Worm (Caenorhabditis elegans) whole organism, young adult: ENCODE data around the gene nstp-5.

Experiments
- B0261.1 ChIP-seq: sonication (generic microtip); optimal IDR thresholded peaks from 2 replicates; lab custom pipeline; 2016; ENCODE audit warnings: mild to moderate bottlenecking, missing genetic modification characterization, moderate library complexity, missing compliant biosample characterization
- C06A6.2 ChIP-seq: fragments of 200-800 bp; sonication (Bioruptor generic); conservative IDR thresholded peaks from 2 replicates; pipeline ENCODE4 v1.3.6; 2022; ENCODE audit warnings: missing genetic modification characterization, missing compliant biosample characterization
- F22D6.2 ChIP-seq: sonication (generic microtip); optimal IDR thresholded peaks from 2 replicates; lab custom pipeline; 2016; ENCODE audit warnings: mild to moderate bottlenecking, missing genetic modification characterization, missing compliant biosample characterization
- F23B12.7 ChIP-seq: sonication (generic microtip); optimal IDR thresholded peaks from 2 replicates; lab custom pipeline; 2017; ENCODE audit warnings: missing genetic modification characterization, mild to moderate bottlenecking, missing compliant biosample characterization, antibody characterized with exemption, moderate library complexity; ENCODE audit not compliant: insufficient read depth
- F57A8.1 ChIP-seq: fragments of 200-800 bp; sonication (Bioruptor generic); optimal IDR thresholded peaks from 2 replicates; lab custom pipeline; 2018; ENCODE audit warnings: mild to moderate bottlenecking, missing genetic modification characterization, moderate library complexity, missing compliant biosample characterization
- F57C9.4 ChIP-seq: sonication (generic microtip); optimal IDR thresholded peaks from 2 replicates; lab custom pipeline; 2017; ENCODE audit warnings: mild to moderate bottlenecking, missing genetic modification characterization, missing compliant biosample characterization
- K12H6.12 ChIP-seq: fragments of 200-800 bp; sonication (Bioruptor generic); optimal IDR thresholded peaks from 2 replicates; lab custom pipeline; 2018; ENCODE audit warnings: mild to moderate bottlenecking, missing genetic modification characterization, missing compliant biosample characterization
- T07F8.4 ChIP-seq: sonication (generic microtip); optimal IDR thresholded peaks from 2 replicates; lab custom pipeline; 2016; ENCODE audit warnings: mild to moderate bottlenecking, missing genetic modification characterization, moderate library complexity, missing compliant biosample characterization
- Y56A3A.18 ChIP-seq: fragments of 200-800 bp; sonication (Bioruptor generic); IDR thresholded peaks from 2 replicates; pipeline ENCODE4 v1.3.6; 2022; ENCODE audit warnings: missing genetic modification reagents, missing genetic modification characterization, missing compliant biosample characterization
- Y79H2A.3 ChIP-seq: fragments of 200-800 bp; sonication (Bioruptor generic); conservative IDR thresholded peaks from 2 replicates; pipeline ENCODE4 v1.3.6; 2022; ENCODE audit warnings: missing genetic modification reagents, missing genetic modification characterization, missing compliant biosample characterization
- ZK185.1 ChIP-seq: sonication (generic microtip); optimal IDR thresholded peaks from 2 replicates; lab custom pipeline; 2016; ENCODE audit warnings: mild to moderate bottlenecking, missing genetic modification characterization, missing compliant biosample characterization; ENCODE audit not compliant: poor library complexity, severe bottlenecking
- atf-7 ChIP-seq: sonication (generic microtip); optimal IDR thresholded peaks from 2 replicates; lab custom pipeline; 2017; ENCODE audit warnings: mild to moderate bottlenecking, missing genetic modification characterization, missing compliant biosample characterization
- attf-5 ChIP-seq: fragments of 200-800 bp; sonication (Bioruptor generic); optimal IDR thresholded peaks from 2 replicates; lab custom pipeline; 2018; ENCODE audit warnings: mild to moderate bottlenecking, missing genetic modification characterization, missing compliant biosample characterization
- attf-6 ChIP-seq: fragments of 200-800 bp; sonication (Bioruptor generic); IDR thresholded peaks from 2 replicates; pipeline ENCODE4 v1.3.6; 2022; ENCODE audit warnings: missing genetic modification reagents, missing genetic modification characterization, missing compliant biosample characterization
- bed-1 ChIP-seq: fragments of 200-800 bp; sonication (Bioruptor generic); IDR thresholded peaks from 2 replicates; pipeline ENCODE4 v1.3.6; 2022; ENCODE audit warnings: missing genetic modification reagents, missing genetic modification characterization, missing compliant biosample characterization
- cebp-1 ChIP-seq, 2 experiments: fragments of 200-800 bp in 1 of 2; sonication (Bioruptor generic) in 1 of 2; sonication (generic microtip) in 1 of 2; IDR thresholded peaks in 1 of 2; optimal IDR thresholded peaks in 1 of 2; 2 replicates each; pipeline versions ENCODE4 v1.3.6 to Lab custom; 2017 to 2022; ENCODE audit warnings: missing compliant biosample characterization in 2 of 2, missing genetic modification characterization in 2 of 2, mild to moderate bottlenecking in 1 of 2, missing genetic modification reagents in 1 of 2, moderate library complexity in 1 of 2
- ceh-91 ChIP-seq: fragments of 200-800 bp; sonication (Bioruptor generic); IDR thresholded peaks from 2 replicates; pipeline ENCODE4 v1.3.6; 2022; ENCODE audit warnings: missing genetic modification reagents, missing genetic modification characterization, missing compliant biosample characterization
- dpff-1 ChIP-seq: sonication (generic microtip); optimal IDR thresholded peaks from 2 replicates; lab custom pipeline; 2017; ENCODE audit warnings: mild to moderate bottlenecking, missing genetic modification characterization, missing compliant biosample characterization
- egl-44 ChIP-seq: fragments of 200-800 bp; sonication (Bioruptor generic); IDR thresholded peaks from 2 replicates; pipeline ENCODE4 v1.3.6; 2022; ENCODE audit warnings: missing genetic modification reagents, missing genetic modification characterization, missing compliant biosample characterization
- ets-4 ChIP-seq: fragments of 200-800 bp; sonication (Bioruptor generic); optimal IDR thresholded peaks from 2 replicates; lab custom pipeline; 2018; ENCODE audit warnings: mild to moderate bottlenecking, missing genetic modification characterization, missing compliant biosample characterization
- fkh-3 ChIP-seq: sonication (generic microtip); optimal IDR thresholded peaks from 2 replicates; lab custom pipeline; 2016; ENCODE audit warnings: mild to moderate bottlenecking, missing genetic modification characterization, missing compliant biosample characterization
- gei-17 ChIP-seq: fragments of 200-800 bp; sonication (Bioruptor generic); optimal IDR thresholded peaks from 2 replicates; lab custom pipeline; 2018; ENCODE audit warnings: mild to moderate bottlenecking, missing genetic modification characterization, missing compliant biosample characterization
- hlh-12 ChIP-seq: sonication (generic microtip); optimal IDR thresholded peaks from 2 replicates; lab custom pipeline; 2016; ENCODE audit warnings: missing genetic modification characterization, missing compliant biosample characterization
- hmg-1.2 ChIP-seq: fragments of 200-800 bp; sonication (Bioruptor generic); IDR thresholded peaks from 2 replicates; pipeline ENCODE4 v1.3.6; 2022; ENCODE audit warnings: missing genetic modification reagents, missing genetic modification characterization, missing compliant biosample characterization
- hrde-1 ChIP-seq: sonication (generic microtip); optimal IDR thresholded peaks from 2 replicates; lab custom pipeline; 2016; ENCODE audit warnings: missing genetic modification characterization, mild to moderate bottlenecking, missing compliant biosample characterization, moderate library complexity, missing genotype, missing genetic modification reagents, borderline replicate concordance
- hsf-1 ChIP-seq: fragments of 200-800 bp; sonication (Bioruptor generic); IDR thresholded peaks from 2 replicates; pipeline ENCODE4 v1.3.6; 2022; ENCODE audit warnings: missing genetic modification reagents, missing genetic modification characterization, missing compliant biosample characterization
- let-526 ChIP-seq: fragments of 200-800 bp; sonication (Bioruptor generic); IDR thresholded peaks from 2 replicates; pipeline ENCODE4 v1.3.6; 2022; ENCODE audit warnings: missing genetic modification reagents, missing genetic modification characterization, missing compliant biosample characterization
- let-607 ChIP-seq, 2 experiments: fragments of 200-800 bp in 1 of 2; sonication (Bioruptor generic) in 1 of 2; sonication (generic microtip) in 1 of 2; optimal IDR thresholded peaks; 2 replicates each; lab custom pipeline; 2016 to 2018; ENCODE audit warnings: mild to moderate bottlenecking in 2 of 2, missing compliant biosample characterization in 2 of 2, missing genetic modification characterization in 2 of 2, moderate library complexity in 2 of 2, missing genotype in 1 of 2
- lin-40 ChIP-seq: sonication (generic microtip); optimal IDR thresholded peaks from 2 replicates; lab custom pipeline; 2016; ENCODE audit warnings: missing genetic modification characterization, mild to moderate bottlenecking, missing compliant biosample characterization, missing genotype, missing genetic modification reagents
- lin-54 ChIP-seq: fragments of 200-800 bp; sonication (Bioruptor generic); optimal IDR thresholded peaks from 2 replicates; lab custom pipeline; 2018; ENCODE audit warnings: mild to moderate bottlenecking, missing genetic modification characterization, missing compliant biosample characterization
- lir-1 ChIP-seq: fragments of 200-800 bp; sonication (Bioruptor generic); conservative IDR thresholded peaks from 2 replicates; pipeline ENCODE4 v1.3.6; 2022; ENCODE audit warnings: missing genetic modification reagents, missing genetic modification characterization, missing compliant biosample characterization
- madf-10 ChIP-seq: sonication (generic microtip); optimal IDR thresholded peaks from 2 replicates; lab custom pipeline; 2016; ENCODE audit warnings: mild to moderate bottlenecking, missing genetic modification characterization, missing compliant biosample characterization
- madf-6 ChIP-seq: fragments of 200-800 bp; sonication (Bioruptor generic); IDR thresholded peaks from 2 replicates; pipeline ENCODE4 v1.3.6; 2022; ENCODE audit warnings: missing genetic modification reagents, missing genetic modification characterization, missing compliant biosample characterization
- mel-28 ChIP-seq: sonication (generic microtip); optimal IDR thresholded peaks from 2 replicates; lab custom pipeline; 2016; ENCODE audit warnings: borderline replicate concordance, mild to moderate bottlenecking, missing genetic modification characterization, missing compliant biosample characterization
- nfya-2 ChIP-seq: fragments of 200-800 bp; sonication (Bioruptor generic); IDR thresholded peaks from 2 replicates; pipeline ENCODE4 v1.3.6; 2022; ENCODE audit warnings: missing genetic modification reagents, missing genetic modification characterization, missing compliant biosample characterization
- nhr-120 ChIP-seq: fragments of 200-800 bp; sonication (Bioruptor generic); IDR thresholded peaks from 2 replicates; pipeline ENCODE4 v1.3.6; 2022; ENCODE audit warnings: missing genetic modification characterization, missing compliant biosample characterization
- nhr-179 ChIP-seq: sonication (generic microtip); optimal IDR thresholded peaks from 2 replicates; lab custom pipeline; 2016; ENCODE audit warnings: mild to moderate bottlenecking, missing genetic modification characterization, missing compliant biosample characterization
- repo-1 ChIP-seq: sonication (generic microtip); optimal IDR thresholded peaks from 2 replicates; lab custom pipeline; 2017; ENCODE audit warnings: mild to moderate bottlenecking, missing genetic modification characterization, missing compliant biosample characterization
- sdz-38 ChIP-seq: sonication (generic microtip); optimal IDR thresholded peaks from 2 replicates; lab custom pipeline; 2016; ENCODE audit warnings: missing genotype, missing genetic modification characterization, missing compliant biosample characterization
- sea-2 ChIP-seq: fragments of 200-800 bp; sonication (Bioruptor generic); IDR thresholded peaks from 2 replicates; pipeline ENCODE4 v1.3.6; 2022; ENCODE audit warnings: missing genetic modification characterization, missing compliant biosample characterization
- snpc-1.1 ChIP-seq: sonication (generic microtip); optimal IDR thresholded peaks from 2 replicates; lab custom pipeline; 2017; ENCODE audit warnings: missing genetic modification characterization, mild to moderate bottlenecking, missing compliant biosample characterization, antibody characterized with exemption, moderate library complexity, missing genotype, missing genetic modification reagents; ENCODE audit not compliant: insufficient read depth
- sptf-2 ChIP-seq: fragments of 200-800 bp; sonication (Bioruptor generic); optimal IDR thresholded peaks from 2 replicates; lab custom pipeline; 2018; ENCODE audit warnings: mild to moderate bottlenecking, missing genetic modification characterization, missing compliant biosample characterization
- zim-3 ChIP-seq: sonication (generic microtip); optimal IDR thresholded peaks from 2 replicates; lab custom pipeline; 2017; ENCODE audit warnings: mild to moderate bottlenecking, missing genetic modification characterization, moderate library complexity, missing compliant biosample characterization
- ztf-18 ChIP-seq: sonication (generic microtip); optimal IDR thresholded peaks from 2 replicates; lab custom pipeline; 2016; ENCODE audit warnings: missing genotype, mild to moderate bottlenecking, missing genetic modification characterization, missing compliant biosample characterization
- ztf-22 ChIP-seq: fragments of 200-800 bp; sonication (Bioruptor generic); optimal IDR thresholded peaks from 2 replicates; lab custom pipeline; 2018; ENCODE audit warnings: mild to moderate bottlenecking, missing genetic modification characterization, moderate library complexity, missing compliant biosample characterization
- ztf-28 ChIP-seq: fragments of 200-800 bp; sonication (Bioruptor generic); IDR thresholded peaks from 2 replicates; pipeline ENCODE4 v1.3.6; 2022; ENCODE audit warnings: missing genetic modification reagents, missing genetic modification characterization, missing compliant biosample characterization

nstp-5 gene

DNA sequence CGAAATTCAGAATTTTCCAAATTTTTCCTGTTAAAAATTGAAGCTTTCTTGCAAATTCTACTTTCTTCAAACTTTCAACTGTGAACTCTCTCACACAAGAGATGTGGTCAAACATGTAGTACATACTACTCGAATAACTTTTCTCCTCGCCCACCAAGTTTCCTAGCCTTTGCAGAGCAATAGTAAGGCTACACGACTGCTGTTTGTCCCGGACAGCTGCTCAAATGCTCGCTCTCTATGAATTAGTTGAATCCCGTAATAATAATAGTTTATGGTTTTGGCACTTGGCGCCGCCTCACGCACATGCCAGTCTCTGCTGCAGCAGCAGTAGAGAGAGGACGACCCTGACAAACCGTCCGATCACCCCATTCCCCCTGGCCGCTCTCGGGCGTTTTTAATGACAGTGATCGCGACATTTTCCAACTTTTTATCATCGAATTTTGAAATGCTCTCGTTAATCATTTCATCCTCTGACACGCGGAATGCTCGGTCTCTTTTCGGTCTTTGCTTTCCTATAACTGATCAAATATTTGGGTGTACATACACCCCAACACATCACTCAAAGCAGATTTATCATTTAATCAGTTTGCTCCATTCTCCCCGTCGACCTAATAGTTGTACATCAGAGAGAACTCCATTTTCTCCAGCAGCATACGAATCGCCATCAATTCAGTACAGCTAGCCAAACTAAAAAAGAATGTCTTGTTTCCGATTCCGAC, 21.5 kb upstream of the nstp-5 start (continued):
- peak; percentile 37 for TF ChIP-seq madf-10
- no peak for TF ChIP-seq F57C9.4 (tag; lab: Kevin White, UChicago)
- TF ChIP-seq ZK185.1 (tag; lab: Kevin White, UChicago), result no peak
- no peak for TF ChIP-seq cebp-1 (GFP tag; IDR thresholded peaks at IDR 0.05; lab: Robert Waterston, UW)
- TF ChIP-seq cebp-1 (tag; optimal IDR thresholded peaks at IDR 0.05; lab: Kevin White, UChicago), result peak; percentile 50
- no peak for TF ChIP-seq B0261.1
- TF ChIP-seq ztf-28 (GFP tag; lab: Robert Waterston, UW), result no peak
- no peak for TF ChIP-seq F23B12.7 (tag; lab: Kevin White, UChicago)
- no peak for TF ChIP-seq C06A6.2
- no peak for TF ChIP-seq snpc-1.1 (tag; lab: Kevin White, UChicago)
- no peak for TF ChIP-seq hsf-1 (GFP tag; lab: Robert Waterston, UW)
- no peak for TF ChIP-seq dpff-1
- TF ChIP-seq lin-54 (GFP tag; lab: Kevin White, UChicago), result no peak
- TF ChIP-seq ztf-22 (GFP tag; lab: Kevin White, UChicago), result peak; percentile 56
- TF ChIP-seq gei-17, result peak; percentile 1
- no peak for TF ChIP-seq lir-1 (GFP tag; lab: Robert Waterston, UW)
- TF ChIP-seq hrde-1 (tag; lab: Kevin White, UChicago), result no peak
- TF ChIP-seq let-607 (tag; optimal IDR thresholded peaks at IDR 0.05; lab: Kevin White, UChicago), result peak; percentile 81 to 88
- no peak for TF ChIP-seq hlh-12 (tag; lab: Kevin White, UChicago)
- peak; percentile 69 for TF ChIP-seq sptf-2 (GFP tag; lab: Kevin White, UChicago)
- TF ChIP-seq atf-7 (tag; lab: Kevin White, UChicago), result peak; percentile 84
- no peak for TF ChIP-seq nhr-179
- TF ChIP-seq mel-28 (tag; lab: Kevin White, UChicago), result no peak
- TF ChIP-seq let-526 (GFP tag; lab: Robert Waterston, UW), result peak; percentile 44; the same call in 1 of the 2 replicates
- TF ChIP-seq hmg-1.2 (GFP tag; lab: Robert Waterston, UW), result no peak
- TF ChIP-seq Y56A3A.18 (GFP tag; lab: Robert Waterston, UW), result no peak
- peak; percentile 84 for TF ChIP-seq ets-4 (GFP tag; lab: Kevin White, UChicago)
- TF ChIP-seq attf-5 (GFP tag; lab: Kevin White, UChicago), result peak; percentile 41
- no peak for TF ChIP-seq Y79H2A.3
- no peak for TF ChIP-seq nfya-2
- TF ChIP-seq madf-6 (GFP tag; lab: Robert Waterston, UW), result no peak
- no peak for TF ChIP-seq F22D6.2 (tag; lab: Kevin White, UChicago)
- no peak for TF ChIP-seq zim-3 (tag; lab: Kevin White, UChicago)
- no peak for TF ChIP-seq ceh-91
- no peak for TF ChIP-seq bed-1 (GFP tag; lab: Robert Waterston, UW)
- TF ChIP-seq sea-2 (GFP tag; lab: Robert Waterston, UW), result no peak
- TF ChIP-seq fkh-3 (tag; lab: Kevin White, UChicago), result no peak
- no peak for TF ChIP-seq attf-6 (GFP tag; lab: Robert Waterston, UW)
- no peak for TF ChIP-seq sdz-38 (tag; lab: Kevin White, UChicago)
- TF ChIP-seq repo-1 (tag; lab: Kevin White, UChicago), result peak; percentile 11
- TF ChIP-seq lin-40 (tag; lab: Kevin White, UChicago), result peak; percentile 18
- TF ChIP-seq K12H6.12 (tag; lab: Kevin White, UChicago), result no peak
- TF ChIP-seq ztf-18 (tag; lab: Kevin White, UChicago), result no peak
- TF ChIP-seq egl-44 (GFP tag; lab: Robert Waterston, UW), result peak; percentile 30; the same call in 1 of the 2 replicates
- no peak for TF ChIP-seq F57A8.1 (GFP tag; lab: Kevin White, UChicago)
- no peak for TF ChIP-seq T07F8.4 (tag; lab: Kevin White, UChicago)
- TF ChIP-seq nhr-120 (GFP tag; lab: Robert Waterston, UW), result no peak
